Worm (Caenorhabditis elegans): ENCODE measurements around the gene cyn-7.

Gene cyn-7

ce11 chrV:15187083-15188057 is at the start of gene cyn-7, which contains the start of gene bath-36 (continued):
- TF ChIP-seq lin-40 (tag; optimal IDR thresholded peaks at IDR 0.05) = peak; percentile 85
- TF ChIP-seq nfyb-1 (GFP tag; IDR thresholded peaks at IDR 0.05) = peak; percentile 53; the same call in 1 of the 2 replicates
- TF ChIP-seq rcor-1 (GFP tag; IDR thresholded peaks at IDR 0.05) = peak; percentile 58
- TF ChIP-seq hsf-1 (GFP tag; IDR thresholded peaks at IDR 0.05) = peak; percentile 99
- peak; percentile 8 for TF ChIP-seq madf-10 (tag; optimal IDR thresholded peaks at IDR 0.05)
- no peak for TF ChIP-seq zfh-2 (GFP tag; conservative IDR thresholded peaks at IDR 0.05)
- peak; percentile 91 for TF ChIP-seq mcd-1 (GFP tag; IDR thresholded peaks at IDR 0.05)

DNA sequence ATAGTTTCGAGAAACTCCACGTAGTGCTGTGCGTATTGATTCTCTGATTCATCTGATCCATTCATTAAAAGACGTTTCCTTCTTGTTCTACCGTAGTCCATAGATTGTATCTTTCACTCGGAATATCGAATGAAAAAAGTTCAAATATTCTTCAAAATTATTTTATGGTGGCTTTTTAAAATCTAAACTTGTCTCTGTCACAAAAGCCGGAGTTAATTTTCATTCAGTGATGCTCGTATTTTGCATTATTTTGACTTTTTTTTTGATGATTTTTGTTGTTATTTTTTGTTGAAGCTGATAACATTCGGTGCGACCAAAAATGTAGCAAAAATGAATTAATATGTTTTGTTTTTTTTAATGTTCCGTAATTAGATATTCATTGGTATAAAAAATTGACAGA is 48.5 kb upstream of the cyn-7 start, which contains the start of gene nhr-164:
Gene nhr-164, minus strand, starts transcription at position 101 of the 400 bp plus-strand sequence.
- TF ChIP-seq nhr-179 (tag; optimal IDR thresholded peaks at IDR 0.05) (no peak), die-1 (tag; optimal IDR thresholded peaks at IDR 0.05) (no peak)

- TF ChIP-seq F52B5.7 (tag; optimal IDR thresholded peaks at IDR 0.05) = no peak
- no peak for TF ChIP-seq madf-8 (GFP tag; conservative IDR thresholded peaks at IDR 0.05)
- TF ChIP-seq ztf-22 (GFP tag; optimal IDR thresholded peaks at IDR 0.05) = no peak
- TF ChIP-seq ztf-28 (GFP tag; IDR thresholded peaks at IDR 0.05) = no peak
- no peak for TF ChIP-seq K12H6.12 (tag; optimal IDR thresholded peaks at IDR 0.05)
- no peak for TF ChIP-seq sptf-2 (GFP tag; optimal IDR thresholded peaks at IDR 0.05)
- no peak for TF ChIP-seq rec-8 (tag; optimal IDR thresholded peaks at IDR 0.05)
- no peak for TF ChIP-seq ztf-18 (tag; optimal IDR thresholded peaks at IDR 0.05)
- no peak for TF ChIP-seq lin-35 (GFP tag; optimal IDR thresholded peaks at IDR 0.05)
- no peak for TF ChIP-seq hlh-26 (GFP tag; conservative IDR thresholded peaks at IDR 0.05)
- TF ChIP-seq die-1 (tag; optimal IDR thresholded peaks at IDR 0.05) = no peak
- no peak for TF ChIP-seq ccch-3 (GFP tag; optimal IDR thresholded peaks at IDR 0.05)
- TF ChIP-seq bed-1 (GFP tag; IDR thresholded peaks at IDR 0.05) = no peak
- no peak for TF ChIP-seq tlf-1 (GFP tag; optimal IDR thresholded peaks at IDR 0.05)
- no peak for TF ChIP-seq ztf-25 (GFP tag; IDR thresholded peaks at IDR 0.05)
- TF ChIP-seq lin-26 (GFP tag; IDR thresholded peaks at IDR 0.05) = no peak
Measured at ce11 chrV:15232200-15232599, 45.0 kb upstream of the cyn-7 start, which contains the start of gene srw-13. srw-13 (plus strand) TSS chrV:15232500.

- TF ChIP-seq aptf-3 (GFP tag; IDR thresholded peaks at IDR 0.05) (no peak), him-1 (tag; optimal IDR thresholded peaks at IDR 0.05) (no peak), F10E7.11 (tag; optimal IDR thresholded peaks at IDR 0.05) (no peak), repo-1 (tag; optimal IDR thresholded peaks at IDR 0.05) (no peak), ccch-3 (GFP tag; optimal IDR thresholded peaks at IDR 0.05) (no peak), attf-6 (GFP tag; IDR thresholded peaks at IDR 0.05) (no peak), nfya-1 (tag; optimal IDR thresholded peaks at IDR 0.05; ENCODE audit: borderline replicate concordance, insufficient read depth) (no peak)
Measured at ce11 chrV:15230243-15230642, 43.1 kb upstream of the cyn-7 start, which contains the start of gene srw-15. srw-15 (plus strand) TSS chrV:15230543.

- TF ChIP-seq F22D6.2 (tag; optimal IDR thresholded peaks at IDR 0.05) (no peak), ets-4 (GFP tag; optimal IDR thresholded peaks at IDR 0.05) (no peak), ztf-6 (GFP tag; IDR thresholded peaks at IDR 0.05) (no peak)
Measured at ce11 chrV:15226206-15226605, 39.0 kb upstream of the cyn-7 start.

Measured in whole organism, young adult.